Worm (Caenorhabditis elegans) whole organism, midembryonic: Measurements from ENCODE around the gene C34C12.1.

Experiments used
- T22C8.4 ChIP-seq: fragments of 200-800 bp; sonication (Bioruptor generic); IDR thresholded peaks from 2 replicates; pipeline ENCODE4 v1.3.6; 2022; ENCODE audit warnings: missing genetic modification characterization, missing compliant biosample characterization
- flt-1 ChIP-seq: fragments of 200-800 bp; sonication (Bioruptor generic); IDR thresholded peaks from 2 replicates; pipeline ENCODE4 v1.3.6; 2022; ENCODE audit warnings: missing genetic modification characterization, missing compliant biosample characterization
- klf-2 ChIP-seq: fragments of 200-800 bp; sonication (Bioruptor generic); conservative IDR thresholded peaks from 2 replicates; pipeline ENCODE4 v1.3.6; 2022; ENCODE audit warnings: missing genetic modification reagents, missing genetic modification characterization, missing compliant biosample characterization
- med-1 ChIP-seq: sonication (generic microtip); optimal IDR thresholded peaks from 2 replicates; lab custom pipeline; 2017; ENCODE audit warnings: missing genetic modification characterization, mild to moderate bottlenecking, missing compliant biosample characterization, antibody characterized with exemption, missing genetic modification reagents; ENCODE audit not compliant: insufficient read depth
- tab-1 ChIP-seq: fragments of 200-800 bp; sonication (Bioruptor generic); IDR thresholded peaks from 2 replicates; pipeline ENCODE4 v1.3.6; 2022; ENCODE audit warnings: missing genetic modification characterization, missing compliant biosample characterization
- ztf-29 ChIP-seq: fragments of 200-800 bp; sonication (Bioruptor generic); IDR thresholded peaks from 2 replicates; pipeline ENCODE4 v1.3.6; 2022; ENCODE audit warnings: missing genetic modification reagents, missing genetic modification characterization, missing compliant biosample characterization

- TF ChIP-seq flt-1 (GFP tag; lab: Robert Waterston, UW), result no peak
- no peak for TF ChIP-seq ztf-29 (GFP tag; lab: Robert Waterston, UW)
- no peak for TF ChIP-seq T22C8.4 (GFP tag; lab: Robert Waterston, UW)
- no peak for TF ChIP-seq med-1 (GFP tag; lab: Kevin White, UChicago)
- TF ChIP-seq klf-2 (GFP tag; lab: Robert Waterston, UW), result no peak
- TF ChIP-seq tab-1 (GFP tag; lab: Robert Waterston, UW), result no peak
Observed at ce11 chrIII:3423924-3424323, 30.2 kb upstream of the C34C12.1 start.
